Worm (Caenorhabditis elegans) whole organism, L1 larva: ENCODE results near the gene unc-132.
A peak's percentile ranks its signal among the peaks of the same experiment; 100 is the strongest.

Source experiments
- dsc-1 ChIP-seq: sonication (generic microtip); optimal IDR thresholded peaks from 2 replicates; lab custom pipeline; 2016; ENCODE audit warnings: mild to moderate bottlenecking, missing genetic modification characterization, missing compliant biosample characterization
- nhr-11 ChIP-seq: fragments of 150-350 bp; optimal IDR thresholded peaks from 2 replicates; lab custom pipeline; 2014; ENCODE audit warnings: missing biosample characterization, missing genetic modification characterization
- nhr-237 ChIP-seq: fragments of 150-350 bp; optimal IDR thresholded peaks from 2 replicates; lab custom pipeline; 2014; ENCODE audit warnings: missing biosample characterization, missing genetic modification characterization
- nhr-28 ChIP-seq: fragments of 150-350 bp; optimal IDR thresholded peaks from 2 replicates; lab custom pipeline; 2014; ENCODE audit warnings: missing biosample characterization, missing genetic modification characterization
- skn-1 ChIP-seq: fragments of 150-350 bp; optimal IDR thresholded peaks from 2 replicates; lab custom pipeline; 2014; ENCODE audit warnings: missing biosample characterization, missing genetic modification characterization
- snpc-4 ChIP-seq: fragments of 150-350 bp; optimal IDR thresholded peaks from 2 replicates; lab custom pipeline; 2014; ENCODE audit warnings: missing biosample characterization, missing genetic modification characterization
- sox-4 ChIP-seq: sonication (generic microtip); optimal IDR thresholded peaks from 2 replicates; lab custom pipeline; 2016; ENCODE audit warnings: missing genetic modification characterization, missing compliant biosample characterization
- zag-1 ChIP-seq: fragments of 150-350 bp; optimal IDR thresholded peaks from 2 replicates; lab custom pipeline; 2014; ENCODE audit warnings: missing biosample characterization, missing genetic modification characterization

ce11 chrV:3743172-3743626, 56.3 kb downstream of the unc-132 start, which contains the start of gene mtm-9:
- TF ChIP-seq nhr-28 (tag; lab: Kevin White, UChicago) (no peak), sox-4 (no peak), nhr-11 (tag; lab: Kevin White, UChicago) (no peak), dsc-1 (tag; lab: Kevin White, UChicago) (no peak), zag-1 (tag; lab: Kevin White, UChicago) (no peak), snpc-4 (tag; lab: Kevin White, UChicago) (no peak), skn-1 (tag; lab: Kevin White, UChicago) (peak; percentile 46), nhr-237 (tag; lab: Kevin White, UChicago) (no peak)
